Worm (Caenorhabditis elegans): Measurements from ENCODE around the gene T16G1.5.

DNA sequence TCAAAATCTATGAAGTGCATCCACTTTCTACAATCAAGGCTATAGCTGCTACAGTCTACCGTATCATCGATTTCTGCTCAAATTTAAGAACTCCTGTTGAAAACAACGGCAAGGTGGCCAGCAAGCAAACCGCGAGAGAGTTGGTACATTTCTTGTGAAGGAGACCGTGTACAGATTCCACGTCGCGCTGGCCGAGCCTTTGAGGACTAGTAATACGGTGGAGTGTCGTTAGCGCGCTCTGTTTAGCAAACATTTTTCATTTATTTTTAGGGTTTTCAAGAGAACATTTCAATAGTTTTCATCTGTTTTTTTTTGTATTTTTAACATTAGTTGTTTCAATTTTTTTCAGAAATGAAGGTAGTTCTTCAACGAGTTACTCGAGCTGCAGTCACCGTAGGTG lies 12.9 kb upstream of the T16G1.5 start, which contains the start of gene pqn-68:
- TF ChIP-seq blmp-1 (tag; optimal IDR thresholded peaks at IDR 0.05) (no peak), nhr-237 (tag; optimal IDR thresholded peaks at IDR 0.05) (no peak), lin-13 (tag; optimal IDR thresholded peaks at IDR 0.05) (no peak), elt-3 (tag; optimal IDR thresholded peaks at IDR 0.05) (no peak), nhr-28 (tag; optimal IDR thresholded peaks at IDR 0.05) (no peak), unc-39 (tag; optimal IDR thresholded peaks at IDR 0.05) (no peak), unc-62 (GFP tag; optimal IDR thresholded peaks at IDR 0.05) (no peak), nhr-12 (tag; optimal IDR thresholded peaks at IDR 0.05) (no peak), ces-1 (GFP tag; optimal IDR thresholded peaks at IDR 0.05) (no peak), mab-5 (tag; optimal IDR thresholded peaks at IDR 0.05) (no peak), pha-4 (tag; optimal IDR thresholded peaks at IDR 0.05) (peak; percentile 8), ztf-11 (tag; optimal IDR thresholded peaks at IDR 0.05) (no peak), ceh-83 (GFP tag; optimal IDR thresholded peaks at IDR 0.05) (no peak), drap-1 (GFP tag; optimal IDR thresholded peaks at IDR 0.05) (no peak)

All from whole organism, mixed stage, embryonic.